Worm (Caenorhabditis elegans): ENCODE measurements around the gene nlp-67.

DNA sequence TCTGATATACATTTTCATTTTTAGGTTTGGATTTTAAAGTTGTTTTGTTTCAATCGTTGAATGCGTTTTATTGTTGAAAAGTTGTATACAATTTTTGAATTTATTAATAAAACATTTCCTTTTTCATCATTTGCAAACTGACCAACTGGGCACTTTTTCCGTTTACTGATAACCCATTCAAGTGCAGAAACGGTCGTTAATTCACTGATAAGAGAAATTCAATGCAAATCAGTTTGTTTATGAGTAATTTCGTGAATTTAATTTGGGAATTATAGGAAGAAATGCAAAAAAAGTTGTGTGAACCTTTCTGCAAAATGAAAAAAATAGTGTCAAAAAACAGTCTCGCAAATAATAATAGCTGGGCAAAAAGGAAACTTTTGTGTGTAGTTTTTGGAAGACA is 17.7 kb upstream of the nlp-67 start:
- no peak for TF ChIP-seq mep-1 (tag; optimal IDR thresholded peaks at IDR 0.05)
- TF ChIP-seq elt-1 (tag; optimal IDR thresholded peaks at IDR 0.05; ENCODE audit: borderline replicate concordance, insufficient read depth) = no peak
- no peak for TF ChIP-seq unc-62 (GFP tag; optimal IDR thresholded peaks at IDR 0.05)
- TF ChIP-seq nhr-237 (tag; optimal IDR thresholded peaks at IDR 0.05) = no peak
- TF ChIP-seq ztf-11 (tag; optimal IDR thresholded peaks at IDR 0.05) = no peak
- no peak for TF ChIP-seq sptf-1 (tag; optimal IDR thresholded peaks at IDR 0.05)
- TF ChIP-seq ceh-83 (GFP tag; optimal IDR thresholded peaks at IDR 0.05) = no peak
- no peak for TF ChIP-seq elt-3 (tag; optimal IDR thresholded peaks at IDR 0.05)
- TF ChIP-seq nhr-76 (tag; optimal IDR thresholded peaks at IDR 0.05) = no peak
- TF ChIP-seq ceh-43 (GFP tag; optimal IDR thresholded peaks at IDR 0.05) = no peak
- TF ChIP-seq nhr-12 (tag; optimal IDR thresholded peaks at IDR 0.05) = no peak
